Worm (Caenorhabditis elegans): Measurements from ENCODE around the gene tut-2.

ce11 chrV:10661417-10661945 lies 3.4 kb downstream of the tut-2 start, which contains the start of gene sqv-4:
- TF ChIP-seq klf-2 (GFP tag; conservative IDR thresholded peaks at IDR 0.05) (no peak), ref-1 (GFP tag; conservative IDR thresholded peaks at IDR 0.05) (no peak)

All from whole organism, midembryonic.